Worm (Caenorhabditis elegans): ENCODE measurements around the gene emc-6.

ce11 chrIV:7698320-7698719, 11.2 kb downstream of the emc-6 start, which contains the start of gene flp-13:
- TF ChIP-seq mdl-1 (tag; optimal IDR thresholded peaks at IDR 0.05) (no peak), nhr-10 (tag; optimal IDR thresholded peaks at IDR 0.05) (no peak), crh-2 (tag; optimal IDR thresholded peaks at IDR 0.05) (no peak), nhr-12 (tag; optimal IDR thresholded peaks at IDR 0.05) (no peak), nhr-77 (tag; optimal IDR thresholded peaks at IDR 0.05) (no peak), ama-1 (optimal IDR thresholded peaks at IDR 0.05) (no peak), ZK546.5 (tag; optimal IDR thresholded peaks at IDR 0.05) (no peak), ztf-1 (GFP tag; conservative IDR thresholded peaks at IDR 0.05) (no peak), aly-2 (tag; optimal IDR thresholded peaks at IDR 0.05) (no peak), nhr-11 (tag; optimal IDR thresholded peaks at IDR 0.05) (no peak), lin-11 (tag; optimal IDR thresholded peaks at IDR 0.05) (no peak), zag-1 (tag; optimal IDR thresholded peaks at IDR 0.05) (no peak), lin-39 (tag; optimal IDR thresholded peaks at IDR 0.05) (no peak)
